Worm (Caenorhabditis elegans) whole organism, L2 larva: ENCODE data around the gene srx-38.
A peak's percentile ranks its signal among the peaks of the same experiment; 100 is the strongest.

Experiments
- C34F6.9 ChIP-seq: fragments of 150-350 bp; optimal IDR thresholded peaks from 2 replicates; lab custom pipeline; 2014; ENCODE audit warnings: missing biosample characterization, missing genetic modification characterization
- F13H6.1 ChIP-seq: sonication (generic microtip); optimal IDR thresholded peaks from 2 replicates; lab custom pipeline; 2016; ENCODE audit warnings: missing genetic modification characterization, missing compliant biosample characterization
- R02D3.7 ChIP-seq: fragments of 150-350 bp; optimal IDR thresholded peaks from 2 replicates; lab custom pipeline; 2014; ENCODE audit warnings: missing biosample characterization, missing genetic modification characterization
- Y55F3AM.14 ChIP-seq: fragments of 200-800 bp; sonication (Bioruptor generic); optimal IDR thresholded peaks from 2 replicates; lab custom pipeline; 2018; ENCODE audit warnings: mild to moderate bottlenecking, missing genetic modification characterization, missing compliant biosample characterization
- ZK546.5 ChIP-seq: sonication (generic microtip); optimal IDR thresholded peaks from 2 replicates; lab custom pipeline; 2017; ENCODE audit warnings: missing biosample characterization, missing genetic modification characterization
- aly-2 ChIP-seq: fragments of 150-350 bp; optimal IDR thresholded peaks from 2 replicates; lab custom pipeline; 2014; ENCODE audit warnings: missing biosample characterization, missing genetic modification characterization
- ama-1 ChIP-seq: fragments of 150-350 bp; optimal IDR thresholded peaks from 2 replicates; lab custom pipeline; 2018; ENCODE audit warnings: inconsistent platforms
- blmp-1 ChIP-seq: sonication (generic microtip); optimal IDR thresholded peaks from 2 replicates; lab custom pipeline; 2017; ENCODE audit warnings: missing genetic modification characterization, mild to moderate bottlenecking, missing compliant biosample characterization, antibody characterized with exemption, moderate library complexity; ENCODE audit not compliant: insufficient read depth
- ceh-16 ChIP-seq: fragments of 150-350 bp; optimal IDR thresholded peaks from 2 replicates; lab custom pipeline; 2014; ENCODE audit warnings: missing biosample characterization, missing genetic modification characterization
- ceh-82 ChIP-seq: fragments of 150-350 bp; optimal IDR thresholded peaks from 2 replicates; lab custom pipeline; 2014; ENCODE audit warnings: missing biosample characterization, missing genetic modification characterization
- dmd-4 ChIP-seq: sonication (generic microtip); optimal IDR thresholded peaks from 2 replicates; lab custom pipeline; 2017; ENCODE audit warnings: missing biosample characterization, missing genetic modification characterization
- elt-3 ChIP-seq: sonication (generic microtip); optimal IDR thresholded peaks from 2 replicates; lab custom pipeline; 2017; ENCODE audit warnings: missing biosample characterization, missing genetic modification characterization
- fos-1 ChIP-seq: fragments of 150-350 bp; optimal IDR thresholded peaks from 2 replicates; lab custom pipeline; 2014; ENCODE audit warnings: missing biosample characterization, missing genetic modification characterization
- lin-11 ChIP-seq: fragments of 150-350 bp; sonication (generic microtip); optimal IDR thresholded peaks from 2 replicates; lab custom pipeline; 2014; ENCODE audit warnings: missing biosample characterization, missing genetic modification characterization, inconsistent platforms, mixed read lengths
- lin-13 ChIP-seq: fragments of 150-350 bp; optimal IDR thresholded peaks from 2 replicates; lab custom pipeline; 2014; ENCODE audit warnings: missing biosample characterization, missing genetic modification reagents, missing genetic modification characterization
- lin-39 ChIP-seq: fragments of 150-350 bp; optimal IDR thresholded peaks from 2 replicates; lab custom pipeline; 2014; ENCODE audit warnings: missing biosample characterization, missing genetic modification reagents, missing genetic modification characterization
- mab-5 ChIP-seq: fragments of 150-350 bp; optimal IDR thresholded peaks from 2 replicates; lab custom pipeline; 2014; ENCODE audit warnings: missing biosample characterization, missing genetic modification characterization
- mdl-1 ChIP-seq, 2 experiments: fragments of 150-350 bp in 1 of 2; sonication (generic microtip) in 1 of 2; optimal IDR thresholded peaks; 2 replicates each; lab custom pipeline; 2017; ENCODE audit warnings: missing biosample characterization in 2 of 2, missing genetic modification characterization in 2 of 2
- nhr-129 ChIP-seq: fragments of 150-350 bp; optimal IDR thresholded peaks from 2 replicates; lab custom pipeline; 2014; ENCODE audit warnings: missing biosample characterization, missing genetic modification characterization
- nhr-237 ChIP-seq: fragments of 150-350 bp; optimal IDR thresholded peaks from 2 replicates; lab custom pipeline; 2014; ENCODE audit warnings: missing biosample characterization, missing genetic modification characterization
- nhr-25 ChIP-seq: fragments of 150-350 bp; sonication (generic microtip); optimal IDR thresholded peaks from 3 replicates; lab custom pipeline; 2014; ENCODE audit warnings: missing biosample characterization, missing genetic modification characterization
- nhr-6 ChIP-seq: fragments of 150-350 bp; optimal IDR thresholded peaks from 2 replicates; lab custom pipeline; 2014; ENCODE audit warnings: missing biosample characterization, missing genetic modification characterization
- sem-4 ChIP-seq: fragments of 150-350 bp; optimal IDR thresholded peaks from 2 replicates; lab custom pipeline; 2014; ENCODE audit warnings: missing biosample characterization, missing genetic modification reagents, missing genetic modification characterization
- sma-9 ChIP-seq, 2 experiments: fragments of 150-350 bp in 1 of 2; sonication (generic microtip) in 1 of 2; optimal IDR thresholded peaks; 2 replicates each; lab custom pipeline; 2014 to 2016; ENCODE audit warnings: missing genetic modification characterization in 2 of 2, mild to moderate bottlenecking in 1 of 2, missing biosample characterization in 1 of 2, missing compliant biosample characterization in 1 of 2, missing genetic modification reagents in 1 of 2, moderate library complexity in 1 of 2
- unc-55 ChIP-seq: fragments of 150-350 bp; sonication (generic microtip); optimal IDR thresholded peaks from 3 replicates; lab custom pipeline; 2014; ENCODE audit warnings: missing biosample characterization, missing genetic modification reagents, missing genetic modification characterization
- unc-62 ChIP-seq: fragments of 150-350 bp; optimal IDR thresholded peaks from 2 replicates; lab custom pipeline; 2014; ENCODE audit warnings: missing biosample characterization, missing genetic modification reagents, missing genetic modification characterization
- zag-1 ChIP-seq: fragments of 150-350 bp; optimal IDR thresholded peaks from 2 replicates; lab custom pipeline; 2014; ENCODE audit warnings: missing biosample characterization, missing genetic modification characterization
- ztf-1 ChIP-seq: fragments of 200-800 bp; sonication (Bioruptor generic); conservative IDR thresholded peaks from 2 replicates; pipeline ENCODE4 v1.3.6; 2022; ENCODE audit warnings: missing genetic modification characterization, missing compliant biosample characterization
- ztf-11 ChIP-seq: sonication (generic microtip); optimal IDR thresholded peaks from 2 replicates; lab custom pipeline; 2017; ENCODE audit warnings: missing biosample characterization, missing genetic modification characterization
- ztf-4 ChIP-seq: fragments of 150-350 bp; optimal IDR thresholded peaks from 2 replicates; lab custom pipeline; 2014; ENCODE audit warnings: missing biosample characterization, missing genetic modification characterization

The srx-38 gene

DNA sequence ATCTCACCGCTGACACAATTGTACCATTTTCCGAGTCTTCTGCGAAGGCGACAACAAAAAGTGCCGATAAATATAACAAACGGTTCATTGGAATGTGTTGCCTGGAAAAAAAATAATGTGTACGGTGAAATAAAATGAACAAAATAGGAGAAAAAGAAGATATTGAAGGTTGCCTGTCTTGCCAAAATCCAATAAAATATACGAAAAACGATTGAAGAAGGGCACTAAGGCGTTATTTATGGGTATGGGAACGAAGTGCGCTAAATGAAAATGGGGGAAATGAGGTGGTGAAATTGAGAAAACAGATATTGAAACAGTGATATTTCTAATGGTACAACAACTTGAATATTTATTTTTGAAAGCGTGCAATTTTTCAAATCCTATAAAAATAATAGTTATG lies 42.8 kb upstream of the srx-38 start, which contains the start of gene Y47A7.2:
Gene Y47A7.2, minus strand, starts transcription at position 101 of the 400 bp plus-strand sequence.
- TF ChIP-seq nhr-25 (tag; lab: Kevin White, UChicago) (no peak), blmp-1 (tag; lab: Kevin White, UChicago) (no peak), ama-1 (lab: Kevin White, UChicago) (no peak), unc-62 (GFP tag; lab: Kevin White, UChicago) (no peak), elt-3 (tag; lab: Kevin White, UChicago) (no peak), nhr-237 (tag; lab: Kevin White, UChicago) (no peak), mab-5 (tag; lab: Kevin White, UChicago) (no peak), dmd-4 (no peak), mdl-1 (tag; optimal IDR thresholded peaks at IDR 0.05; lab: Kevin White, UChicago) (no peak), R02D3.7 (tag; lab: Kevin White, UChicago) (no peak), lin-13 (GFP tag; lab: Kevin White, UChicago) (no peak), aly-2 (tag; lab: Kevin White, UChicago) (no peak), ztf-1 (no peak), sem-4 (tag; lab: Kevin White, UChicago) (no peak), ceh-16 (tag; lab: Kevin White, UChicago) (no peak), nhr-129 (no peak), ztf-4 (tag; lab: Kevin White, UChicago) (no peak), lin-11 (tag; lab: Kevin White, UChicago) (no peak), sma-9 (GFP tag; optimal IDR thresholded peaks at IDR 0.05; lab: Kevin White, UChicago) (no peak), sma-9 (tag; optimal IDR thresholded peaks at IDR 0.05; lab: Kevin White, UChicago) (no peak), unc-55 (GFP tag; lab: Kevin White, UChicago) (no peak)
- TF ChIP-seq, all 48 proteins: peak for 0

DNA sequence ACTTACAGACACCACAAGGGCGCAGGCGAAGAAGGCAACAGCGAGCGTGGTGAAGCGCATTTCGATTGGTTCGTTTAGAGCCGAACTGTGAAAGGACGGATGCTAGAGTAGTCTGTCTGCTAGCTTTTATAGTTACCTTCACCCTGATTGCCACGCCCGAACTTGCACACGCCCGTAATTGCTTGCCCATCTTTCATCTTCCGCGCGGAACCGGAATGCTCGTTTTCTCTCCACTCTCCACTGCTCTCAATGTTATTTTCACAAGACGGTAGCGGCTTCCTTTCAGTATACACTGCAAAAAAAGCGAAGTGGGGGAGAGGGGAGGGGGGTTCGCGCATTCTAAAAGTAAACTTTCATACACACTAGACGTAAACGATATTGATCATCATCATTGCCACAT lies 39.1 kb upstream of the srx-38 start, which contains the start of gene abu-8:
Gene abu-8, minus strand, starts transcription at position 101 of the 400 bp plus-strand sequence.
- TF ChIP-seq ceh-82 (tag; lab: Kevin White, UChicago) (no peak), ama-1 (lab: Kevin White, UChicago) (no peak), nhr-25 (tag; lab: Kevin White, UChicago) (no peak), C34F6.9 (tag; lab: Kevin White, UChicago) (no peak), ZK546.5 (tag; lab: Kevin White, UChicago) (no peak)
- TF ChIP-seq, all 48 proteins: peak for 0

DNA sequence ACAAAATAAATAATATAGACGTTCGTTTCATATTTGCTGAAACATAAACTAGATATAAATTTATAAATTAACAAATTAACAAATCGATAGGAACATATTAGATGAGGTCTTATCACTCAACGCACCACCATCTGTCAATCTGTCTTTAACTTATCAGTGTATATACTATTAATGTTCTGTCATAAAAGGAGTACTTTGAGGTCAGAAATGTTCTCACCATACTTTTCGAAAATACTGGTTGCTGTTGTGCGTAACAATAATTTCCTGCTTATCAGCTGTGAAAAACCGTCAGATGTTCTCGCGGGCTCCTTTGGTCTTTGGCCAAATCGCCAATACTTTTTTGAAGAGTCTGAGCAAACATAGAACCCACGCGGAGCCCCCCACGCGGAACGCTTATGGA lies 37.1 kb upstream of the srx-38 start, which contains the start of gene C03A7.13:
Gene C03A7.13, minus strand, starts transcription at position 43 of the 400 bp plus-strand sequence.
- no peak for TF ChIP-seq ztf-4 (tag; lab: Kevin White, UChicago)
- TF ChIP-seq fos-1 = peak; percentile 49
- TF ChIP-seq C34F6.9 (tag; lab: Kevin White, UChicago) = no peak
- no peak for TF ChIP-seq ztf-11 (tag; lab: Kevin White, UChicago)
- no peak for TF ChIP-seq ama-1 (lab: Kevin White, UChicago)

DNA sequence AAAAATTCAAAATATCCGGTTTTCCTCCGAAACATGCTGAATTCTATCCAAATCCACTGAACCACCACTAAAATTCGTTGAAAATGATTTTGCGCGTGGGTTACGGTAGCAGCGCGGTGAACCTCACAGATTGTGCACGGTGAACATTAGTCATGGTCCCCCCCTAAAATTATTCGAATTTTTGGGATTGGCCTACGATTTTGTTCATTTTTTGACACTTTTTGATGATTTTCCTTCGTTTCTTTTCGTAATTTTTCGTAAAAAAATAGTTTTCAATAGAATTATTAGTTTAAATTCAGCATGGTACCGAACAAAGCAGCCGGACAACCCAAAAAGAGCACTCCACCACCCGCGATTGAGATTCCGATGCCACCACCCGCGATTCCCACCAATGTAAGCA lies 26.2 kb upstream of the srx-38 start, which contains the start of gene C03A7.2:
Gene C03A7.2, plus strand, starts transcription at position 301 of the 400 bp plus-strand sequence.
- TF ChIP-seq mab-5 (tag; lab: Kevin White, UChicago) (no peak), Y55F3AM.14 (GFP tag; lab: Kevin White, UChicago) (no peak), sma-9 (GFP tag; optimal IDR thresholded peaks at IDR 0.05; lab: Kevin White, UChicago) (no peak), sma-9 (tag; optimal IDR thresholded peaks at IDR 0.05; lab: Kevin White, UChicago) (no peak), mdl-1 (tag; optimal IDR thresholded peaks at IDR 0.05; lab: Kevin White, UChicago) (no peak), nhr-6 (tag; lab: Kevin White, UChicago) (no peak), ztf-1 (no peak), R02D3.7 (tag; lab: Kevin White, UChicago) (no peak), ceh-16 (tag; lab: Kevin White, UChicago) (no peak), ceh-82 (tag; lab: Kevin White, UChicago) (no peak), lin-11 (tag; lab: Kevin White, UChicago) (no peak)

DNA sequence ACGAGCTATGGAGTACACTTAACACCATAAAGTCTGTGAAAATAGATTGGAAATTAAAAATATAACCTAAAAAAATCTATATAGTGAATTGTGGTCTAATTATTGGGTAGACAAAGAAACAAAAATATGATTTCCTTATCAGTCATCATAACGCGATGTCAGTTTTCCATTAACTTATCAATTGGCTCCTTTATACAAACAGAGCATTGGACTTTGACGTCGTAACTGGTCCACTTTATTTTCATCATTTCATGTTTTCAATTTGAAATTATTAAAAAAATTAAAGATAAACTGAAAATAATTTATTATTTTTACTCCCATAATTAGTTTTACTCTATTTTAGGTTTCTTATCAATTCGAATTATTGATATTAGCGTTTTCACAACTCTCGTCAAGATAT lies 22.6 kb upstream of the srx-38 start:
- TF ChIP-seq zag-1 (tag; lab: Kevin White, UChicago) (no peak), nhr-6 (tag; lab: Kevin White, UChicago) (no peak), fos-1 (no peak), blmp-1 (tag; lab: Kevin White, UChicago) (no peak), C34F6.9 (tag; lab: Kevin White, UChicago) (no peak), F13H6.1 (tag; lab: Kevin White, UChicago) (no peak), lin-39 (tag; lab: Kevin White, UChicago) (no peak)
